Worm (Caenorhabditis elegans) whole organism, midembryonic: ENCODE measurements around the gene F26A1.4.

ENCODE experiments used
- cog-1 ChIP-seq: sonication (generic microtip); optimal IDR thresholded peaks from 2 replicates; lab custom pipeline; 2016; ENCODE audit warnings: missing genetic modification characterization, missing compliant biosample characterization
- klf-2 ChIP-seq: fragments of 200-800 bp; sonication (Bioruptor generic); conservative IDR thresholded peaks from 2 replicates; pipeline ENCODE4 v1.3.6; 2022; ENCODE audit warnings: missing genetic modification reagents, missing genetic modification characterization, missing compliant biosample characterization
- med-1 ChIP-seq: sonication (generic microtip); optimal IDR thresholded peaks from 2 replicates; lab custom pipeline; 2017; ENCODE audit warnings: missing genetic modification characterization, mild to moderate bottlenecking, missing compliant biosample characterization, antibody characterized with exemption, missing genetic modification reagents; ENCODE audit not compliant: insufficient read depth

DNA sequence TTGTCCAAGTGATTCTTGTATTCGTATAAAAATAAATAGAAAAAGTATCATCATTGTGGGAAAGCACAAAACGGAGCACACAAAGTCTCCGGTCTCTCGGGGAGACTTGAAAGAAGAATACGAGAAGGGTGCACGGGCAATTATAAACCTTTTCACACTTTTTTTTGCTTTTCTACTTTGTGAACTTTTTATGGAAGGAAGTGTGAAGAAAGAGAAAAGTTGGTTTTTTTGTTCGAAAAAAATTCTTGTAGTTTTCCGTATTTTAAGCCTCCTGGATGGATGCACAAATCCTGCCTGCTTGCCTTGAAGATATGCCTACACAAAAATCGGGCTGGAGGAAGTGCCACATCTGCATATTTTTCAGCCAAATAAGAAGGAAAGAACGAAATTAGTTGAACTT, 39.3 kb upstream of the F26A1.4 start, which contains the start of gene B0393.7:
- TF ChIP-seq klf-2 (GFP tag; lab: Robert Waterston, UW) (no peak), cog-1 (tag; lab: Kevin White, UChicago) (no peak), med-1 (GFP tag; lab: Kevin White, UChicago) (no peak)
